Fruit fly (Drosophila melanogaster) whole organism, embryonic: Measurements from ENCODE around the gene Npc2a.

Source experiments
- ATbp ChIP-seq: fragments of 200-800 bp; sonication (Bioruptor generic); optimal IDR thresholded peaks from 2 replicates; lab custom pipeline; 2017; ENCODE audit warnings: missing biosample characterization, mild to moderate bottlenecking, missing genetic modification characterization, missing genetic modification reagents
- Asciz ChIP-seq: fragments of 200-800 bp; sonication (Bioruptor generic); optimal IDR thresholded peaks from 2 replicates; lab custom pipeline; 2017; ENCODE audit warnings: missing biosample characterization, mild to moderate bottlenecking, missing genetic modification characterization, missing genetic modification reagents
- B-H1 ChIP-seq: fragments of 200-800 bp; sonication (Bioruptor generic); IDR thresholded peaks from 3 replicates; pipeline ENCODE4 v1.3.6; 2022; ENCODE audit warnings: missing biosample characterization, missing genetic modification characterization
- CG11723 ChIP-seq: fragments of 200-800 bp; sonication (Bioruptor generic); optimal IDR thresholded peaks from 2 replicates; lab custom pipeline; 2017; ENCODE audit warnings: missing biosample characterization, mild to moderate bottlenecking, missing genetic modification characterization
- CG12071 ChIP-seq: fragments of 200-800 bp; sonication (Bioruptor generic); optimal IDR thresholded peaks from 3 replicates; lab custom pipeline; 2018; ENCODE audit warnings: missing biosample characterization, mild to moderate bottlenecking, missing genetic modification characterization
- CG12744 ChIP-seq: fragments of 200-800 bp; sonication (Bioruptor generic); optimal IDR thresholded peaks from 2 replicates; lab custom pipeline; 2016; ENCODE audit warnings: missing biosample characterization, missing genetic modification characterization
- CG12769 ChIP-seq: fragments of 200-800 bp; sonication (Bioruptor generic); optimal IDR thresholded peaks from 2 replicates; lab custom pipeline; 2019; ENCODE audit warnings: missing biosample characterization, mild to moderate bottlenecking, missing genetic modification characterization, moderate library complexity
- CG14965 ChIP-seq: fragments of 200-800 bp; sonication (Bioruptor generic); optimal IDR thresholded peaks from 2 replicates; lab custom pipeline; 2016; ENCODE audit warnings: missing biosample characterization, missing genetic modification characterization, borderline replicate concordance
- CG1529 ChIP-seq: fragments of 200-800 bp; sonication (Bioruptor generic); optimal IDR thresholded peaks from 3 replicates; lab custom pipeline; 2018; ENCODE audit warnings: missing biosample characterization, missing genetic modification characterization
- CG15479 ChIP-seq: fragments of 200-800 bp; sonication (Bioruptor generic); optimal IDR thresholded peaks from 3 replicates; lab custom pipeline; 2019; ENCODE audit warnings: missing biosample characterization, mild to moderate bottlenecking, missing genetic modification characterization, moderate library complexity
- CG15601 ChIP-seq: fragments of 200-800 bp; sonication (Bioruptor generic); optimal IDR thresholded peaks from 3 replicates; lab custom pipeline; 2019; ENCODE audit warnings: missing biosample characterization, mild to moderate bottlenecking, missing genetic modification characterization, moderate library complexity
- CG16815 ChIP-seq: fragments of 200-800 bp; sonication (Bioruptor generic); optimal IDR thresholded peaks from 3 replicates; lab custom pipeline; 2017; ENCODE audit warnings: missing biosample characterization, mild to moderate bottlenecking, missing genetic modification characterization
- CG17328 ChIP-seq: fragments of 200-800 bp; sonication (Bioruptor generic); IDR thresholded peaks from 2 replicates; pipeline ENCODE4 v1.3.6; 2022; ENCODE audit warnings: missing biosample characterization, missing genetic modification characterization
- CG2116 ChIP-seq: fragments of 200-800 bp; sonication (Bioruptor generic); optimal IDR thresholded peaks from 3 replicates; lab custom pipeline; 2018; ENCODE audit warnings: missing biosample characterization, mild to moderate bottlenecking, missing genetic modification characterization
- CG2678 ChIP-seq: fragments of 200-800 bp; sonication (Bioruptor generic); optimal IDR thresholded peaks from 3 replicates; lab custom pipeline; 2019; ENCODE audit warnings: missing biosample characterization, mild to moderate bottlenecking, missing genetic modification characterization, moderate library complexity
- CG32767 ChIP-seq: fragments of 200-800 bp; sonication (Bioruptor generic); IDR thresholded peaks from 2 replicates; pipeline ENCODE4 v1.3.6; 2022; ENCODE audit warnings: missing biosample characterization, missing genetic modification characterization
- CG43689 ChIP-seq: fragments of 200-800 bp; sonication (Bioruptor generic); IDR thresholded peaks from 2 replicates; pipeline ENCODE4 v1.3.6; 2022; ENCODE audit warnings: missing biosample characterization, missing genetic modification characterization
- CG6813 ChIP-seq: fragments of 200-800 bp; sonication (Bioruptor generic); optimal IDR thresholded peaks from 2 replicates; lab custom pipeline; 2017; ENCODE audit warnings: missing biosample characterization, missing genetic modification characterization, mild to moderate bottlenecking, moderate library complexity, missing genetic modification reagents
- CG8281 ChIP-seq: fragments of 200-800 bp; sonication (Bioruptor generic); optimal IDR thresholded peaks from 2 replicates; lab custom pipeline; 2018; ENCODE audit warnings: missing biosample characterization, mild to moderate bottlenecking, missing genetic modification characterization, moderate library complexity
- CG9797 ChIP-seq: fragments of 200-800 bp; sonication (Bioruptor generic); optimal IDR thresholded peaks from 3 replicates; lab custom pipeline; 2018; ENCODE audit warnings: missing biosample characterization, mild to moderate bottlenecking, missing genetic modification characterization
- Elba2 ChIP-seq: fragments of 200-800 bp; sonication (Bioruptor generic); optimal IDR thresholded peaks from 3 replicates; lab custom pipeline; 2016; ENCODE audit warnings: missing biosample characterization, missing genetic modification characterization
- Hsf ChIP-seq: fragments of 200-800 bp; sonication (Bioruptor generic); optimal IDR thresholded peaks from 3 replicates; lab custom pipeline; 2016; ENCODE audit warnings: missing biosample characterization, missing genetic modification characterization
- Nf-YC ChIP-seq: fragments of 200-800 bp; optimal IDR thresholded peaks from 3 replicates; lab custom pipeline; 2019; ENCODE audit warnings: missing biosample characterization, mild to moderate bottlenecking, missing genetic modification characterization, moderate library complexity
- Poxn ChIP-seq: fragments of 200-800 bp; sonication (Bioruptor generic); IDR thresholded peaks from 2 replicates; pipeline ENCODE4 v1.3.6; 2022; ENCODE audit warnings: missing biosample characterization, missing genetic modification characterization
- Rx ChIP-seq: fragments of 200-800 bp; sonication (Bioruptor generic); IDR thresholded peaks from 2 replicates; pipeline ENCODE4 v1.3.6; 2022; ENCODE audit warnings: missing biosample characterization, missing genetic modification characterization
- Scr ChIP-seq: fragments of 200-800 bp; sonication (Bioruptor generic); IDR thresholded peaks from 2 replicates; pipeline ENCODE4 v1.3.6; 2022; ENCODE audit warnings: missing biosample characterization, missing genetic modification characterization; ENCODE audit not compliant: partially characterized antibody
- Vsx1 ChIP-seq: fragments of 200-800 bp; sonication (Bioruptor generic); optimal IDR thresholded peaks from 2 replicates; lab custom pipeline; 2017; ENCODE audit warnings: missing biosample characterization, mild to moderate bottlenecking, missing genetic modification characterization, missing genetic modification reagents
- Xrp1 ChIP-seq: fragments of 200-800 bp; sonication (Bioruptor generic); IDR thresholded peaks from 2 replicates; pipeline ENCODE4 v1.3.6; 2022; ENCODE audit warnings: missing biosample characterization, missing genetic modification characterization
- ac ChIP-seq: fragments of 200-800 bp; sonication (Bioruptor generic); optimal IDR thresholded peaks from 3 replicates; lab custom pipeline; 2017; ENCODE audit warnings: missing biosample characterization, mild to moderate bottlenecking, missing genetic modification characterization
- amos ChIP-seq: fragments of 200-800 bp; sonication (Bioruptor generic); IDR thresholded peaks from 2 replicates; pipeline ENCODE4 v1.3.6; 2022; ENCODE audit warnings: missing biosample characterization, missing genetic modification characterization; ENCODE audit not compliant: partially characterized antibody
- bowl ChIP-seq: fragments of 200-800 bp; sonication (Bioruptor generic); IDR thresholded peaks from 2 replicates; pipeline ENCODE4 v1.3.6; 2022; ENCODE audit warnings: missing biosample characterization, missing genetic modification characterization
- crp ChIP-seq, 2 experiments: fragments of 200-800 bp; sonication (Bioruptor generic); optimal IDR thresholded peaks; 2 replicates in 1 of 2; 3 replicates in 1 of 2; lab custom pipeline; 2017; ENCODE audit warnings: missing biosample characterization in 2 of 2, missing genetic modification characterization in 2 of 2, mild to moderate bottlenecking in 1 of 2, moderate library complexity in 1 of 2
- ftz-f1 ChIP-seq: fragments of 200-800 bp; sonication (Bioruptor generic); optimal IDR thresholded peaks from 2 replicates; lab custom pipeline; 2016; ENCODE audit warnings: missing biosample characterization, missing genetic modification characterization
- gcm ChIP-seq: fragments of 200-800 bp; sonication (Bioruptor generic); optimal IDR thresholded peaks from 2 replicates; lab custom pipeline; 2019; ENCODE audit warnings: missing biosample characterization, mild to moderate bottlenecking, missing genetic modification characterization, moderate library complexity
- gem ChIP-seq: fragments of 200-800 bp; sonication (Bioruptor generic); optimal IDR thresholded peaks from 2 replicates; lab custom pipeline; 2019; ENCODE audit warnings: missing biosample characterization, mild to moderate bottlenecking, missing genetic modification characterization, moderate library complexity
- grn ChIP-seq: fragments of 200-800 bp; sonication (Bioruptor generic); optimal IDR thresholded peaks from 3 replicates; lab custom pipeline; 2017; ENCODE audit warnings: missing biosample characterization, missing genetic modification characterization
- hb ChIP-seq: fragments of 200-800 bp; sonication (Bioruptor generic); IDR thresholded peaks from 3 replicates; pipeline ENCODE4 v1.3.6; 2022; ENCODE audit warnings: missing biosample characterization, missing genetic modification characterization; ENCODE audit not compliant: partially characterized antibody
- insv ChIP-seq, 2 experiments: fragments of 200-800 bp; sonication (Bioruptor generic); optimal IDR thresholded peaks; 3 replicates each; lab custom pipeline; 2016 to 2018; ENCODE audit warnings: missing biosample characterization in 2 of 2, missing genetic modification characterization in 2 of 2
- jing ChIP-seq: fragments of 200-800 bp; sonication (Bioruptor generic); optimal IDR thresholded peaks from 2 replicates; lab custom pipeline; 2018; ENCODE audit warnings: missing biosample characterization, mild to moderate bottlenecking, missing genetic modification characterization
- klu ChIP-seq: fragments of 200-800 bp; sonication (Bioruptor generic); IDR thresholded peaks from 2 replicates; pipeline ENCODE4 v1.3.6; 2022; ENCODE audit warnings: missing biosample characterization, missing genetic modification characterization
- lbe ChIP-seq: fragments of 200-800 bp; sonication (Bioruptor generic); optimal IDR thresholded peaks from 2 replicates; lab custom pipeline; 2016; ENCODE audit warnings: missing biosample characterization, mild to moderate bottlenecking, missing genetic modification characterization
- nerfin-1 ChIP-seq: fragments of 200-800 bp; sonication (Bioruptor generic); optimal IDR thresholded peaks from 3 replicates; lab custom pipeline; 2019; ENCODE audit warnings: missing biosample characterization, mild to moderate bottlenecking, missing genetic modification characterization, moderate library complexity
- p53 ChIP-seq: fragments of 200-800 bp; sonication (Bioruptor generic); optimal IDR thresholded peaks from 2 replicates; lab custom pipeline; 2016; ENCODE audit warnings: missing biosample characterization, missing genetic modification characterization
- pho ChIP-seq: fragments of 200-800 bp; sonication (Bioruptor generic); optimal IDR thresholded peaks from 2 replicates; lab custom pipeline; 2016; ENCODE audit warnings: missing biosample characterization, missing genetic modification characterization
- repo ChIP-seq: fragments of 200-800 bp; sonication (Bioruptor generic); optimal IDR thresholded peaks from 2 replicates; lab custom pipeline; 2016; ENCODE audit warnings: missing biosample characterization, missing genetic modification characterization
- sc ChIP-seq, 3 experiments: fragments of >200 bp in 2 of 3; fragments of 200-800 bp in 1 of 3; sonication (Bioruptor generic) in 1 of 3; optimal IDR thresholded peaks; 2 replicates in 2 of 3; 3 replicates in 1 of 3; lab custom pipeline; 2017; ENCODE audit warnings: mild to moderate bottlenecking in 1 of 3, missing biosample characterization in 1 of 3, missing genetic modification characterization in 1 of 3, missing genetic modification reagents in 1 of 3
- sisA ChIP-seq: fragments of 200-800 bp; sonication (Bioruptor generic); IDR thresholded peaks from 2 replicates; pipeline ENCODE4 v1.3.6; 2022; ENCODE audit warnings: missing biosample characterization, missing genetic modification characterization
- tgo ChIP-seq: fragments of 200-800 bp; sonication (Bioruptor generic); IDR thresholded peaks from 3 replicates; pipeline ENCODE4 v1.3.6; 2022; ENCODE audit warnings: missing biosample characterization, missing genetic modification characterization
- wdn ChIP-seq: fragments of 200-800 bp; sonication (Bioruptor generic); IDR thresholded peaks from 2 replicates; pipeline ENCODE4 v1.3.6; 2022; ENCODE audit warnings: missing biosample characterization, missing genetic modification characterization
- z ChIP-seq: fragments of 200-800 bp; sonication (Bioruptor generic); IDR thresholded peaks from 3 replicates; pipeline ENCODE4 v1.3.6; 2022; ENCODE audit warnings: missing biosample characterization, missing genetic modification characterization

The Npc2a gene

dm6 chr2L:1970312-1970929 is 17.7 kb upstream of the Npc2a start, which contains the start of gene erm (continued):
- TF ChIP-seq p53 (GFP tag; lab: Kevin White, UChicago) (no peak), Nf-YC (tag; lab: Kevin White, UChicago) (peak; percentile 97), Hsf (no peak), jing (GFP tag; lab: Kevin White, UChicago) (no peak), ATbp (GFP tag; lab: Kevin White, UChicago) (no peak), ac (GFP tag; lab: Kevin White, UChicago) (peak; percentile 19), Vsx1 (peak; percentile 61), CG43689 (GFP tag; lab: Robert Waterston, UW) (no peak), Poxn (GFP tag; lab: Robert Waterston, UW) (no peak), CG2116 (no peak), klu (GFP tag; lab: Robert Waterston, UW) (no peak), CG6813 (GFP tag; lab: Kevin White, UChicago) (no peak), wdn (no peak), Rx (GFP tag; lab: Robert Waterston, UW) (no peak), CG2678 (tag; lab: Kevin White, UChicago) (no peak), CG8281 (tag; lab: Kevin White, UChicago) (no peak), sisA (GFP tag; lab: Robert Waterston, UW) (no peak), CG32767 (GFP tag; lab: Robert Waterston, UW) (no peak), CG15479 (GFP tag; lab: Kevin White, UChicago) (no peak), CG12071 (GFP tag; lab: Kevin White, UChicago) (no peak), tgo (no peak), CG15601 (no peak), crp (GFP tag; optimal IDR thresholded peaks at IDR 0.05; lab: Kevin White, UChicago) (no peak), bowl (no peak), CG11723 (GFP tag; lab: Kevin White, UChicago) (no peak), Scr (GFP tag; lab: Robert Waterston, UW) (no peak), insv (GFP tag; optimal IDR thresholded peaks at IDR 0.05; lab: Kevin White, UChicago) (peak in 1 of 2 experiments; percentile 85), Elba2 (GFP tag; lab: Kevin White, UChicago) (peak; percentile 57), pho (no peak), CG1529 (GFP tag; lab: Kevin White, UChicago) (no peak), Xrp1 (GFP tag; lab: Robert Waterston, UW) (no peak), gem (no peak), B-H1 (GFP tag; lab: Robert Waterston, UW) (no peak), Asciz (no peak), hb (GFP tag; lab: Robert Waterston, UW) (no peak), amos (no peak), ftz-f1 (GFP tag; lab: Kevin White, UChicago) (peak; percentile 46), CG9797 (no peak), repo (GFP tag; lab: Kevin White, UChicago) (no peak), nerfin-1 (tag; lab: Kevin White, UChicago) (peak; percentile 50), gcm (GFP tag; lab: Kevin White, UChicago) (peak; percentile 43), CG16815 (GFP tag; lab: Kevin White, UChicago) (no peak), CG12769 (no peak), CG17328 (GFP tag; lab: Robert Waterston, UW) (no peak), sc (optimal IDR thresholded peaks at IDR 0.05; lab: Kevin White, UChicago) (no peak), sc (GFP tag; optimal IDR thresholded peaks at IDR 0.05; lab: Kevin White, UChicago) (no peak), z (GFP tag; lab: Robert Waterston, UW) (peak; percentile 67; the same call in 1 of the 3 replicates), lbe (GFP tag; lab: Kevin White, UChicago) (no peak), grn (GFP tag; lab: Kevin White, UChicago) (no peak), CG12744 (no peak), CG14965 (no peak)
